Worm (Caenorhabditis elegans): ENCODE measurements around the gene cyp-33C5.

cyp-33C5 gene

ce11 chrV:2278052-2278451, 33.2 kb downstream of the cyp-33C5 start, which contains the start of gene nhr-59:
nhr-59 (minus strand) TSS chrV:2278265.
- no peak for TF ChIP-seq aptf-3 (GFP tag; IDR thresholded peaks at IDR 0.05)
- TF ChIP-seq nhr-80 (tag; optimal IDR thresholded peaks at IDR 0.05) = peak; percentile 33

- TF ChIP-seq K11D2.4 (GFP tag; IDR thresholded peaks at IDR 0.05) = no peak
- no peak for TF ChIP-seq bed-1 (GFP tag; IDR thresholded peaks at IDR 0.05)
- no peak for TF ChIP-seq ccch-3 (GFP tag; optimal IDR thresholded peaks at IDR 0.05)
- no peak for TF ChIP-seq nhr-80 (tag; optimal IDR thresholded peaks at IDR 0.05)
- no peak for TF ChIP-seq rcor-1 (GFP tag; IDR thresholded peaks at IDR 0.05)
- TF ChIP-seq hmg-20 (GFP tag; IDR thresholded peaks at IDR 0.05) = no peak
- TF ChIP-seq ztf-25 (GFP tag; IDR thresholded peaks at IDR 0.05) = no peak
- TF ChIP-seq repo-1 (tag; optimal IDR thresholded peaks at IDR 0.05) = no peak
- TF ChIP-seq ceh-100 (GFP tag; IDR thresholded peaks at IDR 0.05) = no peak
- TF ChIP-seq dpff-1 (tag; optimal IDR thresholded peaks at IDR 0.05) = no peak
- no peak for TF ChIP-seq snpc-1.3 (tag; optimal IDR thresholded peaks at IDR 0.05; ENCODE audit: insufficient read depth)
- no peak for TF ChIP-seq ceh-79 (tag; optimal IDR thresholded peaks at IDR 0.05)
Measured at ce11 chrV:2278543-2278942, 33.7 kb downstream of the cyp-33C5 start, which contains the start of gene fbxa-137. fbxa-137 (plus strand) TSS chrV:2278816.

- TF ChIP-seq cebp-1 (GFP tag; IDR thresholded peaks at IDR 0.05) (no peak), cebp-1 (tag; optimal IDR thresholded peaks at IDR 0.05) (peak; percentile 35), die-1 (tag; optimal IDR thresholded peaks at IDR 0.05) (no peak), attf-5 (GFP tag; optimal IDR thresholded peaks at IDR 0.05) (peak; percentile 66), nhr-80 (tag; optimal IDR thresholded peaks at IDR 0.05) (peak; percentile 68), hmg-1.2 (GFP tag; IDR thresholded peaks at IDR 0.05) (peak; percentile 70; the same call in 1 of the 2 replicates), aptf-3 (GFP tag; IDR thresholded peaks at IDR 0.05) (no peak)
Measured at ce11 chrV:2281499-2281898, 36.7 kb downstream of the cyp-33C5 start, which contains the start of gene nhr-228. nhr-228 (plus strand) TSS chrV:2281759.

- TF ChIP-seq nhr-179 (tag; optimal IDR thresholded peaks at IDR 0.05) = no peak
- no peak for TF ChIP-seq aptf-2 (GFP tag; conservative IDR thresholded peaks at IDR 0.05)
- TF ChIP-seq attf-5 (GFP tag; optimal IDR thresholded peaks at IDR 0.05) = no peak
- no peak for TF ChIP-seq zfh-2 (GFP tag; conservative IDR thresholded peaks at IDR 0.05)
- TF ChIP-seq ekl-4 (GFP tag; IDR thresholded peaks at IDR 0.05) = no peak
- no peak for TF ChIP-seq chd-7 (tag; optimal IDR thresholded peaks at IDR 0.05)
- TF ChIP-seq Y53G8AR.9 (GFP tag; conservative IDR thresholded peaks at IDR 0.05) = no peak
- no peak for TF ChIP-seq ztf-18 (tag; optimal IDR thresholded peaks at IDR 0.05)
- no peak for TF ChIP-seq ztf-28 (GFP tag; IDR thresholded peaks at IDR 0.05)
- TF ChIP-seq fkh-3 (tag; optimal IDR thresholded peaks at IDR 0.05) = no peak
- TF ChIP-seq K11D2.4 (GFP tag; IDR thresholded peaks at IDR 0.05) = no peak
- no peak for TF ChIP-seq F22D6.2 (tag; optimal IDR thresholded peaks at IDR 0.05)
- TF ChIP-seq hlh-26 (GFP tag; conservative IDR thresholded peaks at IDR 0.05) = no peak
- TF ChIP-seq madf-3 (GFP tag; IDR thresholded peaks at IDR 0.05) = no peak
- no peak for TF ChIP-seq atf-7 (tag; optimal IDR thresholded peaks at IDR 0.05)
- no peak for TF ChIP-seq C06A6.2 (GFP tag; conservative IDR thresholded peaks at IDR 0.05)
- TF ChIP-seq C17E4.6 (GFP tag; IDR thresholded peaks at IDR 0.05) = no peak
- no peak for TF ChIP-seq B0019.2 (GFP tag; conservative IDR thresholded peaks at IDR 0.05)
- no peak for TF ChIP-seq sptf-2 (GFP tag; optimal IDR thresholded peaks at IDR 0.05)
Measured at ce11 chrV:2285107-2285506, 40.3 kb downstream of the cyp-33C5 start, which contains the start of gene nhr-227. nhr-227 (plus strand) TSS chrV:2285432.

Measured in whole organism, young adult.